Worm (Caenorhabditis elegans) whole organism, mixed stage, embryonic: Measurements from ENCODE around the gene tre-5.

Experiments used
- M03D4.4 ChIP-seq: sonication (generic microtip); optimal IDR thresholded peaks from 2 replicates; lab custom pipeline; 2017; ENCODE audit warnings: mild to moderate bottlenecking, missing genetic modification characterization, missing compliant biosample characterization
- bed-3 ChIP-seq: fragments of 200-800 bp; sonication (Bioruptor generic); optimal IDR thresholded peaks from 3 replicates; lab custom pipeline; 2018; ENCODE audit warnings: mild to moderate bottlenecking, missing genetic modification characterization, moderate library complexity, missing compliant biosample characterization
- blmp-1 ChIP-seq: fragments of 150-350 bp; optimal IDR thresholded peaks from 2 replicates; lab custom pipeline; 2014; ENCODE audit warnings: missing biosample characterization, missing genetic modification characterization
- ceh-39 ChIP-seq: fragments of 150-350 bp; optimal IDR thresholded peaks from 2 replicates; lab custom pipeline; 2014; ENCODE audit warnings: missing biosample characterization, missing genetic modification characterization
- ceh-83 ChIP-seq: fragments of 200-800 bp; sonication (Bioruptor generic); optimal IDR thresholded peaks from 2 replicates; lab custom pipeline; 2018; ENCODE audit warnings: mild to moderate bottlenecking, missing genetic modification characterization, missing compliant biosample characterization
- ces-1 ChIP-seq: fragments of 150-350 bp; optimal IDR thresholded peaks from 2 replicates; lab custom pipeline; 2014; ENCODE audit warnings: missing biosample characterization, missing genetic modification reagents, missing genetic modification characterization
- cnd-1 ChIP-seq: fragments of 200-800 bp; sonication (Bioruptor generic); optimal IDR thresholded peaks from 2 replicates; lab custom pipeline; 2018; ENCODE audit warnings: mild to moderate bottlenecking, missing genetic modification characterization, missing compliant biosample characterization
- drap-1 ChIP-seq: fragments of 200-800 bp; sonication (Bioruptor generic); optimal IDR thresholded peaks from 3 replicates; lab custom pipeline; 2018; ENCODE audit warnings: mild to moderate bottlenecking, missing genetic modification characterization, missing compliant biosample characterization
- elt-1 ChIP-seq: sonication (generic microtip); optimal IDR thresholded peaks from 2 replicates; lab custom pipeline; 2017; ENCODE audit warnings: missing genetic modification characterization, mild to moderate bottlenecking, missing compliant biosample characterization, antibody characterized with exemption, moderate library complexity, borderline replicate concordance; ENCODE audit not compliant: insufficient read depth
- elt-3 ChIP-seq: fragments of 150-350 bp; optimal IDR thresholded peaks from 2 replicates; lab custom pipeline; 2014; ENCODE audit warnings: missing biosample characterization, missing genetic modification characterization
- flh-1 ChIP-seq: fragments of 200-800 bp; sonication (Bioruptor generic); optimal IDR thresholded peaks from 2 replicates; lab custom pipeline; 2018; ENCODE audit warnings: mild to moderate bottlenecking, missing genetic modification characterization, moderate library complexity, missing compliant biosample characterization
- ham-2 ChIP-seq: fragments of 200-800 bp; sonication (Bioruptor generic); optimal IDR thresholded peaks from 2 replicates; lab custom pipeline; 2018; ENCODE audit warnings: mild to moderate bottlenecking, missing genetic modification characterization, missing compliant biosample characterization
- hlh-1 ChIP-seq: fragments of 150-350 bp; optimal IDR thresholded peaks from 2 replicates; lab custom pipeline; 2014; ENCODE audit warnings: missing biosample characterization, missing genetic modification reagents, missing genetic modification characterization
- lin-13 ChIP-seq: fragments of 150-350 bp; optimal IDR thresholded peaks from 2 replicates; lab custom pipeline; 2014; ENCODE audit warnings: missing biosample characterization, missing genetic modification characterization
- lin-32 ChIP-seq: fragments of 200-800 bp; sonication (Bioruptor generic); optimal IDR thresholded peaks from 2 replicates; lab custom pipeline; 2018; ENCODE audit warnings: mild to moderate bottlenecking, missing genetic modification characterization, missing compliant biosample characterization
- mab-5 ChIP-seq: fragments of 150-350 bp; optimal IDR thresholded peaks from 2 replicates; lab custom pipeline; 2014; ENCODE audit warnings: missing biosample characterization, missing genetic modification characterization
- mep-1 ChIP-seq: fragments of 150-350 bp; optimal IDR thresholded peaks from 2 replicates; lab custom pipeline; 2017; ENCODE audit warnings: missing biosample characterization, missing genetic modification reagents, missing genetic modification characterization, inconsistent platforms
- mls-2 ChIP-seq: sonication (generic microtip); optimal IDR thresholded peaks from 2 replicates; lab custom pipeline; 2016; ENCODE audit warnings: mild to moderate bottlenecking, missing genetic modification characterization, moderate library complexity, missing compliant biosample characterization
- nhr-12 ChIP-seq: fragments of 150-350 bp; optimal IDR thresholded peaks from 2 replicates; lab custom pipeline; 2014; ENCODE audit warnings: missing biosample characterization, missing genetic modification characterization
- nhr-2 ChIP-seq: fragments of 150-350 bp; optimal IDR thresholded peaks from 2 replicates; lab custom pipeline; 2014; ENCODE audit warnings: missing biosample characterization, missing genetic modification characterization
- nhr-237 ChIP-seq: fragments of 150-350 bp; optimal IDR thresholded peaks from 2 replicates; lab custom pipeline; 2014; ENCODE audit warnings: missing biosample characterization, missing genetic modification characterization
- nhr-28 ChIP-seq: fragments of 150-350 bp; optimal IDR thresholded peaks from 2 replicates; lab custom pipeline; 2014; ENCODE audit warnings: missing biosample characterization, missing genetic modification characterization
- nhr-76 ChIP-seq: sonication (generic microtip); optimal IDR thresholded peaks from 2 replicates; lab custom pipeline; 2017; ENCODE audit warnings: missing biosample characterization, missing genetic modification characterization
- pha-4 ChIP-seq: fragments of 150-350 bp; optimal IDR thresholded peaks from 2 replicates; lab custom pipeline; 2018; ENCODE audit warnings: missing biosample characterization, missing genetic modification reagents, missing genetic modification characterization
- sem-2 ChIP-seq: fragments of 200-800 bp; sonication (Bioruptor generic); optimal IDR thresholded peaks from 2 replicates; lab custom pipeline; 2018; ENCODE audit warnings: mild to moderate bottlenecking, missing genetic modification characterization, missing compliant biosample characterization
- snpc-4 ChIP-seq: fragments of 150-350 bp; optimal IDR thresholded peaks from 2 replicates; lab custom pipeline; 2014; ENCODE audit warnings: missing biosample characterization, missing genetic modification characterization
- sptf-1 ChIP-seq: sonication (generic microtip); optimal IDR thresholded peaks from 2 replicates; lab custom pipeline; 2017; ENCODE audit warnings: mild to moderate bottlenecking, missing genetic modification characterization, moderate library complexity, missing compliant biosample characterization
- tbx-8 ChIP-seq: fragments of 200-800 bp; sonication (Bioruptor generic); optimal IDR thresholded peaks from 2 replicates; lab custom pipeline; 2018; ENCODE audit warnings: mild to moderate bottlenecking, missing genetic modification characterization, moderate library complexity, missing compliant biosample characterization
- unc-120 ChIP-seq: sonication (generic microtip); optimal IDR thresholded peaks from 2 replicates; lab custom pipeline; 2017; ENCODE audit warnings: missing genetic modification characterization, missing compliant biosample characterization; ENCODE audit not compliant: poor library complexity, severe bottlenecking
- unc-62 ChIP-seq: fragments of 150-350 bp; optimal IDR thresholded peaks from 2 replicates; lab custom pipeline; 2014; ENCODE audit warnings: missing biosample characterization, missing genetic modification reagents, missing genetic modification characterization
- zip-8 ChIP-seq: fragments of 150-350 bp; optimal IDR thresholded peaks from 2 replicates; lab custom pipeline; 2014; ENCODE audit warnings: missing biosample characterization, missing genetic modification characterization
- ztf-11 ChIP-seq: fragments of 150-350 bp; optimal IDR thresholded peaks from 2 replicates; lab custom pipeline; 2014; ENCODE audit warnings: missing biosample characterization, missing genetic modification characterization

Gene tre-5

DNA sequence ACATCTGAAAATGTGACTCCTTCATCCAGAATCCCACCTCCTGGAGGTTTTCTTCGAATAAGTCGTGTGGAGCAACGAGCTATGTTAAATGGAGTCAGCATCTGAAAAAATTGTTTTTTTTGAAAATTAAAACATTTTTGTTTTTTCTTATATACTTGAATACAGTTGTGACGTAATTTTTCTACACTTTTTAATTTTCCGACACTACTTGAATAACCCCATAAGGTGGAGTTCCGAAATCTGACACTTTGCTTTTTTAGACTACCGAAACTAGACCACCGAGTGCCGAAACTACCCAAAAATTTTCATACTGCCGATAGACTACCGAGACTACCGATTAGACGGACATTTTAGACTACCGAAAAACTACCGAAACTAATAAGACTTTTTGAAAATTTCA lies 36.3 kb upstream of the tre-5 start, which contains the start of gene mcat-1:
mcat-1 (minus strand) TSS at position 101 of the 400 bp plus-strand sequence.
- no peak for TF ChIP-seq ztf-11
- no peak for TF ChIP-seq sptf-1
- TF ChIP-seq zip-8 (tag; lab: Kevin White, UChicago) = peak; percentile 1

DNA sequence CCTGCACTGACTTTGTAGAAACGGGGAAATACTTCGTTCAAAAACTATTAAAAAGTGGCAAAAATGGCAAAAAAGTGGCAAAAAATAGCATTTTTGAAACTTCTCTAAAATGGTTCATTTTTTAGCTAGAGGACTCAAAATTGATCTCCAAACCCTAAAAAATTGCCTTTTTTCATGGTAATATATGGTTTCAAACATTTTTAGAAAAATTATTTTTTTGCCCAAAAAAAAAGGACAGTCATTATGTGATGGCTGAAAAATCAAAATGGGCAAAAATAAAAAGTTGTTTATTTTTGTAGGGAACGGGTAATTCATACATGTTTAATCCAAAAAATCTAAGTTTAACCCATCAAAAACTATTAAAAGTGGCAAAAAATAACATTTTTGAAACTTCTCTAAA lies 32.8 kb upstream of the tre-5 start:
- TF ChIP-seq ztf-11 (no peak), mep-1 (tag; lab: Kevin White, UChicago) (no peak), elt-1 (no peak), hlh-1 (tag; lab: Kevin White, UChicago) (no peak), elt-3 (tag; lab: Kevin White, UChicago) (no peak), nhr-76 (tag; lab: Kevin White, UChicago) (no peak), mls-2 (tag; lab: Kevin White, UChicago) (no peak), ham-2 (GFP tag; lab: Kevin White, UChicago) (no peak), sem-2 (GFP tag; lab: Kevin White, UChicago) (no peak), flh-1 (no peak), M03D4.4 (no peak), nhr-2 (tag; lab: Kevin White, UChicago) (no peak), nhr-12 (tag; lab: Kevin White, UChicago) (no peak), lin-13 (tag; lab: Kevin White, UChicago) (no peak), ces-1 (no peak), sptf-1 (no peak), ceh-83 (GFP tag; lab: Kevin White, UChicago) (no peak)
- TF ChIP-seq, all 35 proteins: peak for 0

DNA sequence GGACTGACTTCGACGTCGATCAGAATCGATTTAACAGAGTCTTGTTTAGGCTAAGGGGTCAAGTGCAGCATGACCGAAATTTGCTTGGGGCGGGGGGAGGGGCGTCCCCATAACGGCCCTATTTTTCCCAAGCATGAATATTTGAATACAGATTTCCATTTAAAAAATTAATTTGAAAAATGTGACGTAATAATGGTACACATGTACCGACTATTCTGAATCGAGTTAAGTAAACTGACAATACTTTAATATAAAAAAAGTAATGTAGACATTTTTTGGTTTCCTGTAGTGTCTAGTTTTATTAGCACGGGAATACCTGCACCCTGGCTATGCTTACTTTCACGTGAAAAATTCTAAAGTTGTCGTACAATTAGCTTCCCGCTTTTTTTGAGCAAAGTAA lies 31.7 kb upstream of the tre-5 start:
- TF ChIP-seq zip-8 (tag; lab: Kevin White, UChicago) (peak; percentile 56), M03D4.4 (no peak), ceh-39 (tag; lab: Kevin White, UChicago) (no peak)

DNA sequence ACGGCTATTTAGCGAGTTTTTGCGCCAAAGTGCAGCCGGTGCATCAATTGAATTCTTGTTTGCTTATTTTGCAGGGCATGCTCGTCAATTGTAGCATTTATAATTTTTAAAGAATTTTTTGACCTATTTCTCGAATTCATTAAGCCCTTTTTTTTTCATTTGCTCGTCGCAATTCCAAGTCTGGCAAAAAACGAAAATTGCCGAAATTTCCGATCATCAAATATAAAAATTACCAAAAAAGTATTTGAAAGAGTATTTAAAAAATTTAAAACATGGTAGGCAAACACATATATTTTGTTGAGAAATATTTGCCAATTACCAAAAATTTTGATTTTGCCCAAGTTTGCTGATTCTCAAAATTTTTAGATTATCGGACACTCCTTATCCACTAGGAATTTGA lies 29.0 kb upstream of the tre-5 start, which contains the start of gene C50D2.6:
C50D2.6 (plus strand) TSS at position 301 of the 400 bp plus-strand sequence.
- TF ChIP-seq nhr-2 (tag; lab: Kevin White, UChicago) (no peak), pha-4 (tag; lab: Kevin White, UChicago) (no peak), cnd-1 (no peak), snpc-4 (no peak), elt-1 (no peak), nhr-28 (tag; lab: Kevin White, UChicago) (no peak), unc-120 (tag; lab: Kevin White, UChicago) (no peak), M03D4.4 (no peak), ztf-11 (no peak), mab-5 (tag; lab: Kevin White, UChicago) (no peak), nhr-237 (tag; lab: Kevin White, UChicago) (no peak), flh-1 (no peak), mep-1 (tag; lab: Kevin White, UChicago) (no peak)

DNA sequence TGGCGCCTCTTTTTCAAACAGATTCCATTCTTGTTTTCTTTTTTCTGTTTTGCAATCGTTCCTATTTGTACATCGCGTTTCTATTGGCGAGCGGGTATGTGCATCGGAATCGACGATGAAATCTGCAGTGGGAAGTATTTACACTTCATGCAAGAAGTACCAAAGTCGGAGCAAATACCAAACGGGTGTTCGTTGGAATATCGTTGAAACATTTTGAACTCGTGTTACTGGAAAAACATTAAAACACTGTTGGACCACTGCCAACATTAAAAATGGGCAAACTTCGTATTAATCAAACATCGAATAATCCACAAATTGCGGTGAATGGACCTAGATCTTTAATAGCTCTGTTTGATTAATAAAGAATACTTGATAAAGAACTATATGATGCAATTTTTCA lies 24.1 kb upstream of the tre-5 start, which contains the start of gene C23H3.9:
C23H3.9 (minus strand) TSS at position 101 of the 400 bp plus-strand sequence.
- no peak for TF ChIP-seq mab-5 (tag; lab: Kevin White, UChicago)
- no peak for TF ChIP-seq cnd-1
- no peak for TF ChIP-seq lin-13 (tag; lab: Kevin White, UChicago)
- TF ChIP-seq mep-1 (tag; lab: Kevin White, UChicago) = no peak
- no peak for TF ChIP-seq nhr-12 (tag; lab: Kevin White, UChicago)
- TF ChIP-seq ceh-39 (tag; lab: Kevin White, UChicago) = no peak
- TF ChIP-seq drap-1 (GFP tag; lab: Kevin White, UChicago) = no peak
- TF ChIP-seq bed-3 (GFP tag; lab: Kevin White, UChicago) = no peak
- TF ChIP-seq tbx-8 (GFP tag; lab: Kevin White, UChicago) = no peak
- TF ChIP-seq snpc-4 = no peak
- TF ChIP-seq hlh-1 (tag; lab: Kevin White, UChicago) = no peak
- TF ChIP-seq ceh-83 (GFP tag; lab: Kevin White, UChicago) = no peak
- no peak for TF ChIP-seq unc-120 (tag; lab: Kevin White, UChicago)
- no peak for TF ChIP-seq unc-62
- no peak for TF ChIP-seq nhr-237 (tag; lab: Kevin White, UChicago)
- TF ChIP-seq blmp-1 = no peak
- TF ChIP-seq zip-8 (tag; lab: Kevin White, UChicago) = no peak
- no peak for TF ChIP-seq lin-32 (GFP tag; lab: Kevin White, UChicago)
